Worm (Caenorhabditis elegans) whole organism, young adult: Measurements from ENCODE around the gene mrps-34.

ENCODE experiments used
- B0019.2 ChIP-seq: fragments of 200-800 bp; sonication (Bioruptor generic); conservative IDR thresholded peaks from 2 replicates; pipeline ENCODE4 v1.3.6; 2022; ENCODE audit warnings: missing genetic modification reagents, missing genetic modification characterization, missing compliant biosample characterization
- B0261.1 ChIP-seq: sonication (generic microtip); optimal IDR thresholded peaks from 2 replicates; lab custom pipeline; 2016; ENCODE audit warnings: mild to moderate bottlenecking, missing genetic modification characterization, moderate library complexity, missing compliant biosample characterization
- B0336.3 ChIP-seq: fragments of 200-800 bp; sonication (Bioruptor generic); IDR thresholded peaks from 2 replicates; pipeline ENCODE4 v1.3.6; 2022; ENCODE audit warnings: missing genetic modification characterization, missing compliant biosample characterization
- C17E4.6 ChIP-seq: fragments of 200-800 bp; sonication (Bioruptor generic); IDR thresholded peaks from 2 replicates; pipeline ENCODE4 v1.3.6; 2022; ENCODE audit warnings: missing genetic modification reagents, missing genetic modification characterization, missing compliant biosample characterization
- F10E7.11 ChIP-seq: sonication (generic microtip); optimal IDR thresholded peaks from 2 replicates; lab custom pipeline; 2017; ENCODE audit warnings: mild to moderate bottlenecking, missing genetic modification characterization, moderate library complexity, missing compliant biosample characterization
- F37B4.10 ChIP-seq: fragments of 200-800 bp; sonication (Bioruptor generic); IDR thresholded peaks from 2 replicates; pipeline ENCODE4 v1.3.6; 2022; ENCODE audit warnings: missing genetic modification characterization, missing compliant biosample characterization
- K11D2.4 ChIP-seq: fragments of 200-800 bp; sonication (Bioruptor generic); IDR thresholded peaks from 2 replicates; pipeline ENCODE4 v1.3.6; 2022; ENCODE audit warnings: missing genetic modification reagents, missing genetic modification characterization, missing compliant biosample characterization
- T26A5.8 ChIP-seq: sonication (generic microtip); optimal IDR thresholded peaks from 2 replicates; lab custom pipeline; 2016; ENCODE audit warnings: missing genetic modification characterization, missing compliant biosample characterization
- Y53F4B.3 ChIP-seq: fragments of 200-800 bp; sonication (Bioruptor generic); IDR thresholded peaks from 2 replicates; pipeline ENCODE4 v1.3.6; 2022; ENCODE audit warnings: missing genetic modification reagents, missing genetic modification characterization, missing compliant biosample characterization
- Y53G8AR.9 ChIP-seq: fragments of 200-800 bp; sonication (Bioruptor generic); conservative IDR thresholded peaks from 2 replicates; pipeline ENCODE4 v1.3.6; 2022; ENCODE audit warnings: missing genetic modification reagents, missing genetic modification characterization, missing compliant biosample characterization
- Y56A3A.18 ChIP-seq: fragments of 200-800 bp; sonication (Bioruptor generic); IDR thresholded peaks from 2 replicates; pipeline ENCODE4 v1.3.6; 2022; ENCODE audit warnings: missing genetic modification reagents, missing genetic modification characterization, missing compliant biosample characterization
- Y67H2A.10 ChIP-seq: fragments of 200-800 bp; sonication (Bioruptor generic); conservative IDR thresholded peaks from 2 replicates; pipeline ENCODE4 v1.3.6; 2022; ENCODE audit warnings: missing genetic modification reagents, missing genetic modification characterization, missing compliant biosample characterization
- ZK185.1 ChIP-seq: sonication (generic microtip); optimal IDR thresholded peaks from 2 replicates; lab custom pipeline; 2016; ENCODE audit warnings: mild to moderate bottlenecking, missing genetic modification characterization, missing compliant biosample characterization; ENCODE audit not compliant: poor library complexity, severe bottlenecking
- ama-1 ChIP-seq, 3 experiments: fragments of 150-350 bp in 1 of 3; sonication (generic microtip) in 2 of 3; optimal IDR thresholded peaks; 2 replicates each; lab custom pipeline; 2014 to 2018; ENCODE audit warnings: missing biosample characterization in 2 of 3, missing genetic modification characterization in 2 of 3, missing genetic modification reagents in 2 of 3
- atf-7 ChIP-seq: sonication (generic microtip); optimal IDR thresholded peaks from 2 replicates; lab custom pipeline; 2017; ENCODE audit warnings: mild to moderate bottlenecking, missing genetic modification characterization, missing compliant biosample characterization
- attf-5 ChIP-seq: fragments of 200-800 bp; sonication (Bioruptor generic); optimal IDR thresholded peaks from 2 replicates; lab custom pipeline; 2018; ENCODE audit warnings: mild to moderate bottlenecking, missing genetic modification characterization, missing compliant biosample characterization
- attf-6 ChIP-seq: fragments of 200-800 bp; sonication (Bioruptor generic); IDR thresholded peaks from 2 replicates; pipeline ENCODE4 v1.3.6; 2022; ENCODE audit warnings: missing genetic modification reagents, missing genetic modification characterization, missing compliant biosample characterization
- cebp-1 ChIP-seq, 2 experiments: fragments of 200-800 bp in 1 of 2; sonication (Bioruptor generic) in 1 of 2; sonication (generic microtip) in 1 of 2; IDR thresholded peaks in 1 of 2; optimal IDR thresholded peaks in 1 of 2; 2 replicates each; pipeline versions ENCODE4 v1.3.6 to Lab custom; 2017 to 2022; ENCODE audit warnings: missing compliant biosample characterization in 2 of 2, missing genetic modification characterization in 2 of 2, mild to moderate bottlenecking in 1 of 2, missing genetic modification reagents in 1 of 2, moderate library complexity in 1 of 2
- chd-7 ChIP-seq: sonication (generic microtip); optimal IDR thresholded peaks from 2 replicates; lab custom pipeline; 2016; ENCODE audit warnings: mild to moderate bottlenecking, missing genetic modification characterization, moderate library complexity, missing compliant biosample characterization
- die-1 ChIP-seq: sonication (generic microtip); optimal IDR thresholded peaks from 2 replicates; lab custom pipeline; 2016; ENCODE audit warnings: missing genotype, mild to moderate bottlenecking, missing genetic modification characterization, missing compliant biosample characterization
- dox-1 ChIP-seq: fragments of 200-800 bp; sonication (Bioruptor generic); IDR thresholded peaks from 2 replicates; pipeline ENCODE4 v1.3.6; 2022; ENCODE audit warnings: missing genetic modification reagents, missing genetic modification characterization, missing compliant biosample characterization
- egl-44 ChIP-seq: fragments of 200-800 bp; sonication (Bioruptor generic); IDR thresholded peaks from 2 replicates; pipeline ENCODE4 v1.3.6; 2022; ENCODE audit warnings: missing genetic modification reagents, missing genetic modification characterization, missing compliant biosample characterization
- ekl-4 ChIP-seq: fragments of 200-800 bp; sonication (Bioruptor generic); IDR thresholded peaks from 2 replicates; pipeline ENCODE4 v1.3.6; 2022; ENCODE audit warnings: missing genetic modification reagents, missing genetic modification characterization, missing compliant biosample characterization
- ets-4 ChIP-seq: fragments of 200-800 bp; sonication (Bioruptor generic); optimal IDR thresholded peaks from 2 replicates; lab custom pipeline; 2018; ENCODE audit warnings: mild to moderate bottlenecking, missing genetic modification characterization, missing compliant biosample characterization
- let-526 ChIP-seq: fragments of 200-800 bp; sonication (Bioruptor generic); IDR thresholded peaks from 2 replicates; pipeline ENCODE4 v1.3.6; 2022; ENCODE audit warnings: missing genetic modification reagents, missing genetic modification characterization, missing compliant biosample characterization
- lin-35 ChIP-seq, 3 experiments: fragments of 150-350 bp in 2 of 3; sonication (generic microtip) in 1 of 3; optimal IDR thresholded peaks; 2 replicates each; lab custom pipeline; 2014 to 2018; ENCODE audit warnings: missing biosample characterization in 3 of 3, missing genetic modification characterization in 3 of 3, missing genetic modification reagents in 3 of 3
- lin-40 ChIP-seq: sonication (generic microtip); optimal IDR thresholded peaks from 2 replicates; lab custom pipeline; 2016; ENCODE audit warnings: missing genetic modification characterization, mild to moderate bottlenecking, missing compliant biosample characterization, missing genotype, missing genetic modification reagents
- lin-54 ChIP-seq: fragments of 200-800 bp; sonication (Bioruptor generic); optimal IDR thresholded peaks from 2 replicates; lab custom pipeline; 2018; ENCODE audit warnings: mild to moderate bottlenecking, missing genetic modification characterization, missing compliant biosample characterization
- madf-10 ChIP-seq: sonication (generic microtip); optimal IDR thresholded peaks from 2 replicates; lab custom pipeline; 2016; ENCODE audit warnings: mild to moderate bottlenecking, missing genetic modification characterization, missing compliant biosample characterization
- madf-6 ChIP-seq: fragments of 200-800 bp; sonication (Bioruptor generic); IDR thresholded peaks from 2 replicates; pipeline ENCODE4 v1.3.6; 2022; ENCODE audit warnings: missing genetic modification reagents, missing genetic modification characterization, missing compliant biosample characterization
- mel-28 ChIP-seq: sonication (generic microtip); optimal IDR thresholded peaks from 2 replicates; lab custom pipeline; 2016; ENCODE audit warnings: borderline replicate concordance, mild to moderate bottlenecking, missing genetic modification characterization, missing compliant biosample characterization
- nfyb-1 ChIP-seq: fragments of 200-800 bp; sonication (Bioruptor generic); IDR thresholded peaks from 2 replicates; pipeline ENCODE4 v1.3.6; 2022; ENCODE audit warnings: missing genetic modification reagents, missing genetic modification characterization, missing compliant biosample characterization
- nhr-80 ChIP-seq: sonication (generic microtip); optimal IDR thresholded peaks from 2 replicates; lab custom pipeline; 2016; ENCODE audit warnings: missing genetic modification characterization, missing compliant biosample characterization
- rec-8 ChIP-seq, 2 experiments: sonication (generic microtip); optimal IDR thresholded peaks; 2 replicates each; lab custom pipeline; 2016; ENCODE audit warnings: mild to moderate bottlenecking in 2 of 2, missing genetic modification characterization in 2 of 2, missing genetic modification reagents in 2 of 2, missing genotype in 2 of 2, missing biosample characterization in 1 of 2, missing compliant biosample characterization in 1 of 2, moderate library complexity in 1 of 2
- sdz-38 ChIP-seq: sonication (generic microtip); optimal IDR thresholded peaks from 2 replicates; lab custom pipeline; 2016; ENCODE audit warnings: missing genotype, missing genetic modification characterization, missing compliant biosample characterization
- sea-2 ChIP-seq: fragments of 200-800 bp; sonication (Bioruptor generic); IDR thresholded peaks from 2 replicates; pipeline ENCODE4 v1.3.6; 2022; ENCODE audit warnings: missing genetic modification characterization, missing compliant biosample characterization
- snpc-4 ChIP-seq, 5 experiments: fragments of 150-350 bp in 1 of 5; sonication (generic microtip) in 4 of 5; optimal IDR thresholded peaks; 2 replicates each; lab custom pipeline; 2014 to 2018; ENCODE audit warnings: missing genetic modification characterization in 5 of 5, missing biosample characterization in 3 of 5, antibody characterized with exemption in 2 of 5, mild to moderate bottlenecking in 2 of 5, missing compliant biosample characterization in 2 of 5, missing genotype in 2 of 5, moderate library complexity in 2 of 5, missing genetic modification reagents in 1 of 5
- somi-1 ChIP-seq: fragments of 200-800 bp; sonication (Bioruptor generic); optimal IDR thresholded peaks from 2 replicates; lab custom pipeline; 2018; ENCODE audit warnings: mild to moderate bottlenecking, missing genetic modification characterization, missing compliant biosample characterization
- tbp1 ChIP-seq: fragments of 200-800 bp; sonication (Bioruptor generic); optimal IDR thresholded peaks from 2 replicates; lab custom pipeline; 2018; ENCODE audit warnings: mild to moderate bottlenecking, missing genetic modification characterization, missing compliant biosample characterization
- unc-62 ChIP-seq: fragments of 150-350 bp; optimal IDR thresholded peaks from 2 replicates; lab custom pipeline; 2014; ENCODE audit warnings: missing biosample characterization, missing genetic modification reagents, missing genetic modification characterization
- ztf-26 ChIP-seq: sonication (generic microtip); optimal IDR thresholded peaks from 2 replicates; lab custom pipeline; 2017; ENCODE audit warnings: missing genetic modification characterization, missing compliant biosample characterization

mrps-34 gene

DNA sequence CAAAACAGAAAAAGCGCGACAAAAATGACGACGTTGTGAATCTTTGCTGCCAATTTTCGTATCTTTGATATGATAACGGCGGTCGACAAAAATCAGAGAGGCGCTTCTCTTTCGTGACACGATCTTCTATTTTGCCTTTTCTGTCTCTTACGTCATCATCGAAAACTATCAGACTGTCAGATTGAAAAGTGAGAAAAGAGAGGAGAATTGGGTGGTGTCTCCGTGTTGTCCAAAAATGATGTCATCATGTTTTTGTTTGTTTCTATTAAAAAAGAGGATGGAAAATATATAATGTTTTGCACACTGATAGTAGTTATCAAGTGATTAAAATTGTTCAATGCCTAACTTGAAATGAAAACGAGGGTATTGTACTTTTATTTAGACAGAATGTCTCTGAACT, 46.2 kb downstream of the mrps-34 start (continued):
- no peak for TF ChIP-seq lin-35 (GFP tag; optimal IDR thresholded peaks at IDR 0.05; lab: Kevin White, UChicago)
- TF ChIP-seq egl-44 (GFP tag; lab: Robert Waterston, UW), result 0 out of 2 replicates have a peak, but pooled peaks have one; percentile 31
- TF ChIP-seq mel-28 (tag; lab: Kevin White, UChicago), result no peak

DNA sequence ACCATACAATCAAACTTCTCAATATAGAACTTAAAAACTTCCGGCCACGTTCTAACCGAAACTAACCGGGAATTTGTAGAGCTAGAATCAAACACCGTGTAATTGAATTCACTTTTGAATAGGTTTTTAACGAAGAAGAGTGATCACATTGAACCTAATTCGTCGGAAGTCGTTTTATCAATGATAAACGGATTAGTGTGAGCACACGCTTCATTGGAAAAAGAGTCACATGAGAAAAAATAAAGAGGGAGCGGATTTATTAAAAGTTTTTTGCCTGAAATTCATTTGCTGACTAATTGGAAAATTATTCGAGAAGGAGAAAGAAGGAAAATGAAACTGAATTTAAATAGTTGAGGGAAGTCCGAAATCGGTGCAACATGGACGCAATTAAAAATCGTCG, 46.6 kb downstream of the mrps-34 start:
- no peak for TF ChIP-seq Y53G8AR.9 (GFP tag; lab: Robert Waterston, UW)
- no peak for TF ChIP-seq B0019.2 (GFP tag; lab: Robert Waterston, UW)
- TF ChIP-seq, all 124 proteins: peak for 0

- TF ChIP-seq nfyb-1 (GFP tag; lab: Robert Waterston, UW), result peak; percentile 14; the same call in 1 of the 2 replicates
- no peak for TF ChIP-seq sdz-38 (tag; lab: Kevin White, UChicago)
These were observed 47.0 kb downstream of the mrps-34 start for ce11 chrIII:4495250-4495649.

DNA sequence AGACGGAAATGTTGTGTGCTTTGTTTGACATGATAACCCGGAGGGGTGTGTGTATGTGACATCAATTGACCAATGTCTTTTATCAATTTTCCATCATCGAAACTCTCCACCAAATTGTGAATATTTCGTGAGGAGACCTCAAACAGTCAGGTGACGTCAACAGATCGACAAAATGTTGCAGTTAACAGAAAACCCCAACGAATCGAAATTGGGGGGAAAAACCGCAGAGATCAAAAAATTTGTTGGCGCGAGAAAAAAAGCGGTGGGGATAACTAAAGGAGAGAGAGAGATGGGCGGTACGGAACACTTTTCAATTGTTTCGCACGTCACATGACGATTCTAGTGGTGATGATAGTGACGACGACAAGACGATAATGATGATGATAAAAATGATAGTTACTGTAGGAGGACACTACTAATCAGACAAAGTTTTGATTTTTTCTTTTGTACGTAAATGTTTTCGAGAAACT, 47.7 kb downstream of the mrps-34 start:
- TF ChIP-seq ZK185.1 (peak; percentile 66), Y56A3A.18 (no peak), Y53F4B.3 (no peak), nhr-80 (tag; lab: Kevin White, UChicago) (peak; percentile 82), let-526 (GFP tag; lab: Robert Waterston, UW) (peak; percentile 66; the same call in 1 of the 2 replicates), rec-8 (tag; optimal IDR thresholded peaks at IDR 0.05; lab: Kevin White, UChicago) (no peak), attf-6 (GFP tag; lab: Robert Waterston, UW) (no peak), T26A5.8 (no peak), attf-5 (GFP tag; lab: Kevin White, UChicago) (peak; percentile 48), cebp-1 (GFP tag; IDR thresholded peaks at IDR 0.05; lab: Robert Waterston, UW) (no peak), cebp-1 (tag; optimal IDR thresholded peaks at IDR 0.05; lab: Kevin White, UChicago) (peak; percentile 51), madf-6 (GFP tag; lab: Robert Waterston, UW) (0 out of 2 replicates have a peak, but pooled peaks have one; percentile 16), snpc-4 (GFP tag; optimal IDR thresholded peaks at IDR 0.05; lab: Kevin White, UChicago) (no peak), snpc-4 (tag; optimal IDR thresholded peaks at IDR 0.05; lab: Kevin White, UChicago) (peak in 1 of 4 experiments; percentile 20), F10E7.11 (tag; lab: Kevin White, UChicago) (no peak), sea-2 (GFP tag; lab: Robert Waterston, UW) (no peak), madf-10 (tag; lab: Kevin White, UChicago) (peak; percentile 35), ama-1 (optimal IDR thresholded peaks at IDR 0.05; lab: Kevin White, UChicago) (no peak), ama-1 (GFP tag; optimal IDR thresholded peaks at IDR 0.05; lab: Kevin White, UChicago) (no peak), Y67H2A.10 (no peak), tbp1 (GFP tag; lab: Kevin White, UChicago) (peak; percentile 16), ets-4 (GFP tag; lab: Kevin White, UChicago) (peak; percentile 10), K11D2.4 (0 out of 2 replicates have a peak, but pooled peaks have one; percentile 24), die-1 (peak; percentile 55), chd-7 (tag; lab: Kevin White, UChicago) (peak; percentile 13), somi-1 (GFP tag; lab: Kevin White, UChicago) (peak; percentile 67), lin-54 (GFP tag; lab: Kevin White, UChicago) (peak; percentile 36), ztf-26 (tag; lab: Kevin White, UChicago) (peak; percentile 65), B0261.1 (tag; lab: Kevin White, UChicago) (no peak), F37B4.10 (GFP tag; lab: Robert Waterston, UW) (no peak), lin-40 (peak; percentile 60), atf-7 (peak; percentile 83), dox-1 (GFP tag; lab: Robert Waterston, UW) (peak; percentile 27; the same call in 1 of the 2 replicates), unc-62 (GFP tag; lab: Kevin White, UChicago) (peak; percentile 30), ekl-4 (GFP tag; lab: Robert Waterston, UW) (no peak), B0336.3 (GFP tag; lab: Robert Waterston, UW) (peak; percentile 35), C17E4.6 (GFP tag; lab: Robert Waterston, UW) (no peak)
